Worm (Caenorhabditis elegans) whole organism, late embryonic: ENCODE results near the gene K02F6.6.
"Not testable (repeated sequence)": the region's sequence is repeated elsewhere in the genome, so short reads cannot be mapped to it uniquely, and the experiment has no call there.

ENCODE experiments used
- pha-4 ChIP-seq: fragments of 150-350 bp; optimal IDR thresholded peaks from 2 replicates; lab custom pipeline; 2018; ENCODE audit warnings: missing biosample characterization, missing genetic modification reagents, missing genetic modification characterization
- sdc-2 ChIP-seq: sonication (generic microtip); optimal IDR thresholded peaks from 2 replicates; lab custom pipeline; 2016; ENCODE audit warnings: missing genotype, missing genetic modification characterization, missing compliant biosample characterization

DNA sequence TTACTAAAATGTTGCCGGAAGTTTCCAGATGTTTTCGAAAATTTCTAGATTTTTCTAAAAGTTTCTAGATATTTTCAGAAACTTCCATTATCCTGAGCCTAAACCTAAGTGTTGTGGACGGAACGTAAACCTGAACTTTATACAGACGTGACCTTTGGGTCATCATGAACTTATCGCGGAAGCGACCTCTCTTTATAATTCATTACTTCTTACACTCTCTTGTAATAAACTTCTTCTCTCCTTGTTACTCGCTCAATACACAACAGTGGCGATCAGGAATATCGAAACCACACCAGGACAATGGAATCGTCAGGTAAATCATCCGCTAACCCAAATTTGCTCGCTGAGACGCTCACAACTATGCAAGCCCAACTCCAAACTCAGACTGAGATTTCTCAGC is 23.1 kb downstream of the K02F6.6 start, which contains the start of gene K02F6.1:
- TF ChIP-seq sdc-2, pha-4 (tag; lab: Kevin White, UChicago): not testable (repeated sequence)
